Worm (Caenorhabditis elegans) whole organism, late embryonic: ENCODE measurements around the gene F54D5.2.

Experiments
- ahr-1 ChIP-seq: sonication (generic microtip); optimal IDR thresholded peaks from 2 replicates; lab custom pipeline; 2016; ENCODE audit warnings: missing genetic modification characterization, missing compliant biosample characterization
- ceh-19 ChIP-seq: fragments of 200-800 bp; sonication (Bioruptor generic); optimal IDR thresholded peaks from 2 replicates; lab custom pipeline; 2018; ENCODE audit warnings: mild to moderate bottlenecking, missing genetic modification characterization, missing compliant biosample characterization
- ceh-9 ChIP-seq: sonication (generic microtip); optimal IDR thresholded peaks from 2 replicates; lab custom pipeline; 2016; ENCODE audit warnings: mild to moderate bottlenecking, missing genetic modification characterization, inconsistent platforms, missing compliant biosample characterization
- elt-4 ChIP-seq: sonication (generic microtip); optimal IDR thresholded peaks from 2 replicates; lab custom pipeline; 2016; ENCODE audit warnings: missing genetic modification characterization, missing compliant biosample characterization

- TF ChIP-seq ceh-19 (GFP tag; lab: Kevin White, UChicago) (no peak), ahr-1 (tag; lab: Kevin White, UChicago) (no peak), elt-4 (tag; lab: Kevin White, UChicago) (no peak), ceh-9 (tag; lab: Kevin White, UChicago) (no peak)
Measured at ce11 chrII:11595368-11595996, 22.5 kb downstream of the F54D5.2 start, which contains the start of gene gfat-1.
